Worm (Caenorhabditis elegans): ENCODE measurements around the gene aqp-6.

aqp-6 gene

DNA sequence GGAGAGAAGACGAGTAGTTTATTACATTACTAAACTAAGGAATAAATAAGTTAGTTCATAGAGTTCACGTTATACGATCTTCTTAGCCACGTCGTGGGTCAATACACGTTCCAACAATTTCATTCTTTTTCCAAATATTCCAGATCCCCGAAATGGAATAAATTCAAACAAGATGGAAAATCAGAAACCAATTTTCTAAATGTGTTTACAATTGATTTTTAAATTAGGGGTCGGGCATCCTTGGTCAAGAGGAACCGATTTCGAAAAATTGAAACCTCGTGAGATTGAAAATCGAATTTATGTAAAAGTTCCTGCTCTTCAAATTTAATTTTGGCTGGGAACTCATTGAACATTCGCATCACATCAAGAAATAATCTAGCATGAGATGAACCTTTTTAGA is 36.5 kb downstream of the aqp-6 start:
- TF ChIP-seq dao-5 (tag; optimal IDR thresholded peaks at IDR 0.05) (no peak), W03F9.2 (tag; optimal IDR thresholded peaks at IDR 0.05) (no peak), him-1 (tag; optimal IDR thresholded peaks at IDR 0.05) (no peak)

- no peak for TF ChIP-seq dao-5 (tag; optimal IDR thresholded peaks at IDR 0.05)
- TF ChIP-seq W03F9.2 (tag; optimal IDR thresholded peaks at IDR 0.05): no peak
- no peak for TF ChIP-seq him-1 (tag; optimal IDR thresholded peaks at IDR 0.05)
Measured at ce11 chrV:10687601-10688000, 39.4 kb downstream of the aqp-6 start, which contains the start of gene F29F11.20. TSS of gene F29F11.20 (plus strand) at chrV:10687901.

ce11 chrV:10691313-10691712 is 43.1 kb downstream of the aqp-6 start:
- no peak for TF ChIP-seq dao-5 (tag; optimal IDR thresholded peaks at IDR 0.05)
- no peak for TF ChIP-seq W03F9.2 (tag; optimal IDR thresholded peaks at IDR 0.05)
- no peak for TF ChIP-seq him-1 (tag; optimal IDR thresholded peaks at IDR 0.05)

- TF ChIP-seq dao-5 (tag; optimal IDR thresholded peaks at IDR 0.05) (no peak), W03F9.2 (tag; optimal IDR thresholded peaks at IDR 0.05) (peak; percentile 18), him-1 (tag; optimal IDR thresholded peaks at IDR 0.05) (no peak)
Measured at ce11 chrV:10693749-10694148, 45.5 kb downstream of the aqp-6 start.

DNA sequence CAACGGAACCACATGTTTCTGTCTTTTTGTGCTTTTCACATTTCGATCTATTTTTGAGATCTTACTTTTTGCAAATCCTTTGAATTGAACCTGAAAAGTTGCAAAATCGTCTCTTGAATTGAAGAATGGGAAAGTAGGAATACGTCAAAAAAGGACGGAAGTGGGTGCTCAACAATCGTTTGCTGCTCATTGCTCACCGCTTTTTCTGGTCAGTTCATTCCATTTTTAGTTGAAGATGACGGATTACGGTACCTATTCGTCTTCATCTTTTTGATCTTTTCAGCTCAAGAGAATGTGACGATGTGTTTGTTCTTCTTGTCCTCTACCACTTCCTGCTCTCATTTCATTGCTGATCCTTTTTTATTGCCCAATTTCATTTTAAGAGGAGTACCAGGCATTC is 46.9 kb downstream of the aqp-6 start, which contains the start of gene C05A2.4:
TSS of gene C05A2.4 (plus strand) at position 301 of the 400 bp plus-strand sequence.
- no peak for TF ChIP-seq him-1 (tag; optimal IDR thresholded peaks at IDR 0.05)
- no peak for TF ChIP-seq W03F9.2 (tag; optimal IDR thresholded peaks at IDR 0.05)
- TF ChIP-seq dao-5 (tag; optimal IDR thresholded peaks at IDR 0.05): no peak

ce11 chrV:10699122-10699521 is 50.9 kb downstream of the aqp-6 start:
- TF ChIP-seq him-1 (tag; optimal IDR thresholded peaks at IDR 0.05): no peak
- TF ChIP-seq dao-5 (tag; optimal IDR thresholded peaks at IDR 0.05): no peak
- no peak for TF ChIP-seq W03F9.2 (tag; optimal IDR thresholded peaks at IDR 0.05)

Measured in whole organism, L4/young adult.